Worm (Caenorhabditis elegans): ENCODE results near the gene clpf-1.

ce11 chrIII:3382465-3382864, 15.1 kb upstream of the clpf-1 start:
- TF ChIP-seq snpc-3.4 (tag; optimal IDR thresholded peaks at IDR 0.05) (no peak), F57C9.4 (tag; optimal IDR thresholded peaks at IDR 0.05) (no peak), atf-7 (tag; optimal IDR thresholded peaks at IDR 0.05) (no peak), rcor-1 (GFP tag; IDR thresholded peaks at IDR 0.05) (no peak), B0019.2 (GFP tag; conservative IDR thresholded peaks at IDR 0.05) (no peak), F57A8.1 (GFP tag; optimal IDR thresholded peaks at IDR 0.05) (no peak), C06A6.2 (GFP tag; conservative IDR thresholded peaks at IDR 0.05) (no peak), fkh-3 (tag; optimal IDR thresholded peaks at IDR 0.05) (no peak), nhr-179 (tag; optimal IDR thresholded peaks at IDR 0.05) (no peak)

All from whole organism, young adult.